Worm (Caenorhabditis elegans) whole organism, L4/young adult: ENCODE measurements around the gene pgp-11.

ENCODE experiments used
- W03F9.2 ChIP-seq: fragments of 150-350 bp; optimal IDR thresholded peaks from 2 replicates; lab custom pipeline; 2014; ENCODE audit warnings: missing biosample characterization, missing genetic modification characterization
- dao-5 ChIP-seq: sonication (generic microtip); optimal IDR thresholded peaks from 2 replicates; lab custom pipeline; 2016; ENCODE audit warnings: missing genotype, missing genetic modification characterization, moderate library complexity, missing compliant biosample characterization
- him-1 ChIP-seq: sonication (generic microtip); optimal IDR thresholded peaks from 2 replicates; lab custom pipeline; 2016; ENCODE audit warnings: missing genotype, missing genetic modification reagents, missing genetic modification characterization, missing compliant biosample characterization

The pgp-11 gene

ce11 chrII:8032657-8033056 lies 28.6 kb upstream of the pgp-11 start, which contains the start of gene nrf-6:
Gene nrf-6 (minus strand): TSS chrII:8032708.
- TF ChIP-seq dao-5 (tag; lab: Kevin White, UChicago), result no peak
- no peak for TF ChIP-seq W03F9.2 (tag; lab: Kevin White, UChicago)
- TF ChIP-seq him-1 (tag; lab: Kevin White, UChicago), result no peak

ce11 chrII:8028730-8029129 lies 24.7 kb upstream of the pgp-11 start:
- TF ChIP-seq him-1 (tag; lab: Kevin White, UChicago) (no peak), W03F9.2 (tag; lab: Kevin White, UChicago) (no peak), dao-5 (tag; lab: Kevin White, UChicago) (no peak)

- TF ChIP-seq him-1 (tag; lab: Kevin White, UChicago), result peak; percentile 93
- peak; percentile 70 for TF ChIP-seq dao-5 (tag; lab: Kevin White, UChicago)
- no peak for TF ChIP-seq W03F9.2 (tag; lab: Kevin White, UChicago)
Observed at ce11 chrII:8028246-8028694, 24.2 kb upstream of the pgp-11 start.

- TF ChIP-seq dao-5 (tag; lab: Kevin White, UChicago) (no peak), him-1 (tag; lab: Kevin White, UChicago) (no peak), W03F9.2 (tag; lab: Kevin White, UChicago) (no peak)
Observed at ce11 chrII:8027663-8028062, 23.6 kb upstream of the pgp-11 start, which contains the start of gene swsn-7. Gene swsn-7 (minus strand): TSS chrII:8027763.

- no peak for TF ChIP-seq W03F9.2 (tag; lab: Kevin White, UChicago)
Observed at ce11 chrII:8022461-8022860, 18.4 kb upstream of the pgp-11 start, which contains the start of gene hda-2. Gene hda-2 (minus strand): TSS chrII:8022561.

- TF ChIP-seq W03F9.2 (tag; lab: Kevin White, UChicago) (no peak), dao-5 (tag; lab: Kevin White, UChicago) (no peak), him-1 (tag; lab: Kevin White, UChicago) (no peak)
Observed at ce11 chrII:8020580-8021044, 16.6 kb upstream of the pgp-11 start.

ce11 chrII:8017380-8017779 lies 13.3 kb upstream of the pgp-11 start, which contains the start of gene zyg-11:
Gene zyg-11 (plus strand): TSS chrII:8017680.
- TF ChIP-seq dao-5 (tag; lab: Kevin White, UChicago) (no peak), him-1 (tag; lab: Kevin White, UChicago) (no peak), W03F9.2 (tag; lab: Kevin White, UChicago) (no peak)

- TF ChIP-seq W03F9.2 (tag; lab: Kevin White, UChicago), result peak; percentile 34
- peak; percentile 37 for TF ChIP-seq dao-5 (tag; lab: Kevin White, UChicago)
- TF ChIP-seq him-1 (tag; lab: Kevin White, UChicago), result no peak
Observed at ce11 chrII:8016761-8017160, 12.7 kb upstream of the pgp-11 start.

ce11 chrII:8016167-8016566 lies 12.1 kb upstream of the pgp-11 start:
- TF ChIP-seq him-1 (tag; lab: Kevin White, UChicago) (no peak), W03F9.2 (tag; lab: Kevin White, UChicago) (peak; percentile 58), dao-5 (tag; lab: Kevin White, UChicago) (no peak)

- TF ChIP-seq dao-5 (tag; lab: Kevin White, UChicago) (no peak), him-1 (tag; lab: Kevin White, UChicago) (no peak), W03F9.2 (tag; lab: Kevin White, UChicago) (peak; percentile 29)
Observed at ce11 chrII:8015483-8015938, 11.5 kb upstream of the pgp-11 start.

- TF ChIP-seq W03F9.2 (tag; lab: Kevin White, UChicago) (no peak), dao-5 (tag; lab: Kevin White, UChicago) (no peak), him-1 (tag; lab: Kevin White, UChicago) (no peak)
Observed at ce11 chrII:8012071-8013031, 8.3 kb upstream of the pgp-11 start, which contains the start of gene DH11.2. Gene DH11.2 (plus strand): TSS chrII:8012816.

- TF ChIP-seq dao-5 (tag; lab: Kevin White, UChicago) (no peak), him-1 (tag; lab: Kevin White, UChicago) (no peak), W03F9.2 (tag; lab: Kevin White, UChicago) (no peak)
Observed at ce11 chrII:8008334-8008733, 4.3 kb upstream of the pgp-11 start, which contains the start of gene glna-2. Gene glna-2 (plus strand): TSS chrII:8008634.

ce11 chrII:8006962-8007361 lies 2.9 kb upstream of the pgp-11 start:
- TF ChIP-seq W03F9.2 (tag; lab: Kevin White, UChicago) (no peak), dao-5 (tag; lab: Kevin White, UChicago) (no peak), him-1 (tag; lab: Kevin White, UChicago) (no peak)
